Fruit fly (Drosophila melanogaster): ENCODE measurements around the gene Cph.

Cph gene

dm6 chrX:7196033-7196432 lies 58.5 kb downstream of the Cph start:
- no peak for TF ChIP-seq usp (GFP tag; optimal IDR thresholded peaks at IDR 0.05)
- peak; percentile 84 for TF ChIP-seq Dif (GFP tag; optimal IDR thresholded peaks at IDR 0.05; ENCODE audit: partially characterized antibody)
- no peak for TF ChIP-seq CG9705 (GFP tag; optimal IDR thresholded peaks at IDR 0.05)
- TF ChIP-seq fru (GFP tag; optimal IDR thresholded peaks at IDR 0.05) = no peak
- no peak for TF ChIP-seq Sp1 (GFP tag; optimal IDR thresholded peaks at IDR 0.05)
- no peak for TF ChIP-seq ey (GFP tag; optimal IDR thresholded peaks at IDR 0.05)
- no peak for TF ChIP-seq brk (GFP tag; optimal IDR thresholded peaks at IDR 0.05)
- no peak for TF ChIP-seq tai (GFP tag; optimal IDR thresholded peaks at IDR 0.05)
- no peak for TF ChIP-seq sage (GFP tag; optimal IDR thresholded peaks at IDR 0.05)
- TF ChIP-seq dl (GFP tag; optimal IDR thresholded peaks at IDR 0.05; ENCODE audit: insufficient read depth in 1 of 2, partially characterized antibody in 2 of 2) = peak; percentile 65 to 72
- no peak for TF ChIP-seq Vsx2 (GFP tag; optimal IDR thresholded peaks at IDR 0.05; ENCODE audit: partially characterized antibody)
- TF ChIP-seq Hr78 (GFP tag; optimal IDR thresholded peaks at IDR 0.05) = no peak
- no peak for TF ChIP-seq Hr83 (GFP tag; optimal IDR thresholded peaks at IDR 0.05; ENCODE audit: poor library complexity, severe bottlenecking)
- TF ChIP-seq CrebA (GFP tag; optimal IDR thresholded peaks at IDR 0.05; ENCODE audit: borderline replicate concordance) = no peak
- TF ChIP-seq Abd-B (GFP tag; optimal IDR thresholded peaks at IDR 0.05) = no peak

DNA sequence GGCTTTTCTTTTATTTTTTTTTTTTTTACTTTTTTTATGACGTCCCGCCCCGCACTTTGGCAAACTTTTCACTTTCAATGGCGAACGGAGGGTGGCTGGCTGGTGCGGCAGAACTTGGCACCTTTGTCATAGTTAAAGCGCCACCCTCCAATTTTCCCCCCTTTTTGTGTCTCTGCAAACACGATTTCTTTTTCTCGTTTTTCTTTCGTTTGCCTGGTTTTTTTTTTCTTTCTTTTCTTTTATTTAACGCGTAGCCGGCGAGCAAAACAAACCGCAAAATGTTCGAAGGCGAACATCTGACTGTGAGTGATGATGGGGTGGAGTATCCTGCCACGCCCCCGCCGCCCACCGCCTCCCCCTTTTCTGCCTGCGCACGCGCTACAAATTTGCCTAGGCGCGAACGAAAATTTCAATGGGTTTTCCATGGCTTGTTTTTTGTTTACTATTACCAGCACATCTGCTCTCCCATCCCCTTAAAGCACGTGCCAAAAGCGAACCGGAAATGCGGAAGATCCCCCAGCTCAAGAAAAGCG lies 63.9 kb downstream of the Cph start:
- TF ChIP-seq rgr (GFP tag; optimal IDR thresholded peaks at IDR 0.05) (no peak), sage (GFP tag; optimal IDR thresholded peaks at IDR 0.05) (no peak), foxo (GFP tag; optimal IDR thresholded peaks at IDR 0.05) (no peak), HLH106 (tag; optimal IDR thresholded peaks at IDR 0.05) (no peak), Vsx2 (GFP tag; optimal IDR thresholded peaks at IDR 0.05; ENCODE audit: partially characterized antibody) (no peak)

DNA sequence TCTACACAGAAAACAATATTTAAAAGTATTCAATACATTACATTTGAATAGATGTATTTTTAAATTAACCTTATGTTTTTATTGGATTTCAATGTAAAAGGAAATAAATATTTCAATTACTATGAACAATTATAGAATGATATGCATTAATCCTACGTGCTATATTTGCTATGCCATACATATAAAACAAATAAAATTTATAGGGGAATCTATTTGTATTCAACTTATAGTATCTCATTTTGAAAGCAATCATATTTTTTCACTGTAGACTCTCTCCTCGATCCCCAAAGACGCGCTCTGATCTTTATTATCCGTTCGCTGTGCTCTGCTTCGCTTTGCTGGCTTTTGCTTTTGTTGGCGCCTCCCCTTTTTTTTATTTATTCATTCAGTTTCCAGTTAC lies 66.7 kb downstream of the Cph start:
- TF ChIP-seq dsf (GFP tag; optimal IDR thresholded peaks at IDR 0.05; ENCODE audit: borderline replicate concordance) (no peak), CG32264 (GFP tag; optimal IDR thresholded peaks at IDR 0.05) (no peak), GATAd (GFP tag; optimal IDR thresholded peaks at IDR 0.05) (peak; percentile 11), brk (GFP tag; optimal IDR thresholded peaks at IDR 0.05) (peak; percentile 39), ey (GFP tag; optimal IDR thresholded peaks at IDR 0.05) (peak; percentile 65), foxo (GFP tag; optimal IDR thresholded peaks at IDR 0.05) (peak in 1 of 2 experiments; percentile 76), OdsH (GFP tag; optimal IDR thresholded peaks at IDR 0.05) (peak; percentile 74), Myc (optimal IDR thresholded peaks at IDR 0.05) (no peak), HLH106 (tag; optimal IDR thresholded peaks at IDR 0.05) (peak; percentile 87), fru (GFP tag; optimal IDR thresholded peaks at IDR 0.05) (peak; percentile 70), tai (GFP tag; optimal IDR thresholded peaks at IDR 0.05) (no peak), Abd-B (GFP tag; optimal IDR thresholded peaks at IDR 0.05) (no peak), Hnf4 (GFP tag; optimal IDR thresholded peaks at IDR 0.05) (peak; percentile 10), N (GFP tag; optimal IDR thresholded peaks at IDR 0.05) (no peak), dmrt93B (GFP tag; optimal IDR thresholded peaks at IDR 0.05) (peak; percentile 60), CrebA (GFP tag; optimal IDR thresholded peaks at IDR 0.05; ENCODE audit: borderline replicate concordance) (no peak), Hr78 (GFP tag; optimal IDR thresholded peaks at IDR 0.05) (no peak), rgr (GFP tag; optimal IDR thresholded peaks at IDR 0.05) (peak; percentile 66), pan (optimal IDR thresholded peaks at IDR 0.05) (no peak), h (GFP tag; optimal IDR thresholded peaks at IDR 0.05) (peak; percentile 68), sage (GFP tag; optimal IDR thresholded peaks at IDR 0.05) (no peak), Rel (GFP tag; optimal IDR thresholded peaks at IDR 0.05) (no peak), Rel (tag; optimal IDR thresholded peaks at IDR 0.05) (no peak), br (GFP tag; optimal IDR thresholded peaks at IDR 0.05) (peak; percentile 35), Vsx2 (GFP tag; optimal IDR thresholded peaks at IDR 0.05; ENCODE audit: partially characterized antibody) (no peak), lola (GFP tag; optimal IDR thresholded peaks at IDR 0.05) (no peak), jim (GFP tag; optimal IDR thresholded peaks at IDR 0.05) (no peak), usp (GFP tag; optimal IDR thresholded peaks at IDR 0.05) (no peak), Mio (GFP tag; optimal IDR thresholded peaks at IDR 0.05) (no peak), CG9705 (GFP tag; optimal IDR thresholded peaks at IDR 0.05) (peak; percentile 7), Sp1 (GFP tag; optimal IDR thresholded peaks at IDR 0.05) (peak; percentile 88), Hr83 (GFP tag; optimal IDR thresholded peaks at IDR 0.05; ENCODE audit: poor library complexity, severe bottlenecking) (no peak), dl (GFP tag; optimal IDR thresholded peaks at IDR 0.05; ENCODE audit: insufficient read depth in 1 of 2, partially characterized antibody in 2 of 2) (no peak), Dfd (GFP tag; optimal IDR thresholded peaks at IDR 0.05) (no peak), Dif (GFP tag; optimal IDR thresholded peaks at IDR 0.05; ENCODE audit: partially characterized antibody) (no peak), Jra (GFP tag; optimal IDR thresholded peaks at IDR 0.05) (peak; percentile 30), woc (GFP tag; optimal IDR thresholded peaks at IDR 0.05) (peak; percentile 43), sv (GFP tag; optimal IDR thresholded peaks at IDR 0.05) (no peak), psq (GFP tag; optimal IDR thresholded peaks at IDR 0.05) (peak; percentile 71)
